Fruit fly (Drosophila melanogaster): ENCODE measurements around the gene CG6833.

Gene CG6833

dm6 chr3L:14004963-14005458, 46.0 kb upstream of the CG6833 start (continued):
- TF ChIP-seq CG6272 (GFP tag; IDR thresholded peaks at IDR 0.05): peak; percentile 86
- TF ChIP-seq nau (GFP tag; optimal IDR thresholded peaks at IDR 0.05): no peak
- peak; percentile 87 for TF ChIP-seq CG32532 (GFP tag; IDR thresholded peaks at IDR 0.05)
- no peak for TF ChIP-seq Dfd (GFP tag; optimal IDR thresholded peaks at IDR 0.05)
- peak; percentile 87 for TF ChIP-seq zen (tag; optimal IDR thresholded peaks at IDR 0.05)
- no peak for TF ChIP-seq hbn (GFP tag; IDR thresholded peaks at IDR 0.05; ENCODE audit: partially characterized antibody)
- peak; percentile 97 for TF ChIP-seq bab2 (GFP tag; optimal IDR thresholded peaks at IDR 0.05)
- peak; percentile 69 for TF ChIP-seq sima (GFP tag; optimal IDR thresholded peaks at IDR 0.05)
- no peak for TF ChIP-seq Lhr (GFP tag; optimal IDR thresholded peaks at IDR 0.05)
- TF ChIP-seq ems (GFP tag; optimal IDR thresholded peaks at IDR 0.05): peak; percentile 97
- TF ChIP-seq sob (GFP tag; IDR thresholded peaks at IDR 0.05): peak; percentile 97
- TF ChIP-seq CG7786 (GFP tag; optimal IDR thresholded peaks at IDR 0.05): peak; percentile 97
- peak; percentile 97 for TF ChIP-seq H2.0 (GFP tag; IDR thresholded peaks at IDR 0.05)
- peak; percentile 77; the same call in 2 of the 3 replicates for TF ChIP-seq jigr1 (GFP tag; IDR thresholded peaks at IDR 0.05)
- TF ChIP-seq dpn (GFP tag; optimal IDR thresholded peaks at IDR 0.05): peak; percentile 97
- TF ChIP-seq Rx (GFP tag; IDR thresholded peaks at IDR 0.05): peak; percentile 95
- peak; percentile 93 for TF ChIP-seq CG1233 (GFP tag; optimal IDR thresholded peaks at IDR 0.05)
- peak; percentile 85 for TF ChIP-seq twi (tag; optimal IDR thresholded peaks at IDR 0.05)
- peak; percentile 58 for TF ChIP-seq CG2116 (GFP tag; optimal IDR thresholded peaks at IDR 0.05)
- peak; percentile 96 for TF ChIP-seq CG1647 (GFP tag; optimal IDR thresholded peaks at IDR 0.05)
- peak; percentile 94 for TF ChIP-seq seq (GFP tag; IDR thresholded peaks at IDR 0.05)
- peak; percentile 86 for TF ChIP-seq CG10462 (GFP tag; optimal IDR thresholded peaks at IDR 0.05)
- TF ChIP-seq hth (optimal IDR thresholded peaks at IDR 0.05): no peak
- peak; percentile 98 for TF ChIP-seq NfI (GFP tag; optimal IDR thresholded peaks at IDR 0.05)
- TF ChIP-seq Oli (tag; optimal IDR thresholded peaks at IDR 0.05): peak; percentile 96
- no peak for TF ChIP-seq toy (GFP tag; IDR thresholded peaks at IDR 0.05)
- peak; percentile 81 for TF ChIP-seq Ets97D (GFP tag; optimal IDR thresholded peaks at IDR 0.05)
- peak; percentile 85 for TF ChIP-seq croc (GFP tag; conservative IDR thresholded peaks at IDR 0.05)
- peak; percentile 91 for TF ChIP-seq her (GFP tag; optimal IDR thresholded peaks at IDR 0.05)
- TF ChIP-seq dmrt99B (tag; optimal IDR thresholded peaks at IDR 0.05): peak; percentile 98
- TF ChIP-seq CG13296 (GFP tag; optimal IDR thresholded peaks at IDR 0.05): peak; percentile 93
- TF ChIP-seq CG17612 (GFP tag; IDR thresholded peaks at IDR 0.05): peak; percentile 85
- TF ChIP-seq HmgD (GFP tag; optimal IDR thresholded peaks at IDR 0.05): peak; percentile 87
- peak; percentile 81 for TF ChIP-seq trem (tag; optimal IDR thresholded peaks at IDR 0.05)
- peak; percentile 96 for TF ChIP-seq CG14014 (GFP tag; IDR thresholded peaks at IDR 0.05)
- peak; percentile 95 for TF ChIP-seq esg (GFP tag; conservative IDR thresholded peaks at IDR 0.05)
- TF ChIP-seq trh (GFP tag; optimal IDR thresholded peaks at IDR 0.05): peak; percentile 82
- TF ChIP-seq Doc3 (GFP tag; IDR thresholded peaks at IDR 0.05; ENCODE audit: partially characterized antibody): no peak
- no peak for TF ChIP-seq sqz (GFP tag; optimal IDR thresholded peaks at IDR 0.05)
- peak in 1 of 2 experiments; percentile 82 for TF ChIP-seq Hr78 (GFP tag; optimal IDR thresholded peaks at IDR 0.05)
- peak; percentile 97 for TF ChIP-seq CG10366 (GFP tag; IDR thresholded peaks at IDR 0.05)

DNA sequence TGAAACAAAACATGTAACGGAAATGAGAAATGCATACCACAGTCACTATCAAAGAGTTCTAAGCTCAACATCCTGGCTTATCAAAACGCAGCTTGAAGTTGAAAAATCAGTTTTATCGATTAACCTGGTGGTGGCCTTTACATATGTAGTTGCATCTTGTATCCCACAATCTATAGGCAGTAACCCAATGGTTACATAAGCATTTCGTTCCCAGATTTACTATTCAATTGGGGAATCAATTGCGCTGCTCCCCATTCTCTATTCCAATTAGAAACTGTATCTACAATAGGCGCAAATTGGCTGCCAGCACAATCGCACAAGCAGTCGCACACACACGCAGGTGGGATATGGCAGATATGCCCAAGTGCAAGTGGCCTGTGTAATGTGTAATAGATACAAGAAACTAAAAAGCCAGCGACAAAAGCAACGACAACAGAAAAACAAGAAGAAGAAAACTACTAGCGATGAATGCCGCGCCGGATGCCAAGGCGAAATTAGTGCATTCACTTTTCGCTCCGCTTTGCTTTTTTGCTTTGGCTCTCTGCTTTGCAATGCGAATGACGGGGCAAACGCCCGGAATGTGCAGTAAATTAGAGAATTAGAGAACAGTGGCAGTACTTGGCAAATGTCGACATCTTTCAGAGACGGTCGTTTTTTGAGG, 45.2 kb upstream of the CG6833 start:
- TF ChIP-seq ac (GFP tag; optimal IDR thresholded peaks at IDR 0.05) (no peak), maf-S (GFP tag; optimal IDR thresholded peaks at IDR 0.05) (no peak), da (GFP tag; optimal IDR thresholded peaks at IDR 0.05) (no peak), CG9727 (GFP tag; optimal IDR thresholded peaks at IDR 0.05) (no peak), zfh1 (GFP tag; IDR thresholded peaks at IDR 0.05) (0 out of 3 replicates have a peak, but pooled peaks have one; percentile 19), shn (GFP tag; optimal IDR thresholded peaks at IDR 0.05) (no peak), bigmax (GFP tag; optimal IDR thresholded peaks at IDR 0.05) (no peak), ttk (GFP tag; IDR thresholded peaks at IDR 0.05) (no peak), CG15514 (GFP tag; optimal IDR thresholded peaks at IDR 0.05) (no peak), psq (GFP tag; optimal IDR thresholded peaks at IDR 0.05) (peak; percentile 25), Med (GFP tag) (peak; percentile 32), bowl (GFP tag; IDR thresholded peaks at IDR 0.05) (no peak), trh (GFP tag; optimal IDR thresholded peaks at IDR 0.05) (no peak)

Data from whole organism, embryonic.